Worm (Caenorhabditis elegans) whole organism, L4 larva: ENCODE results near the gene sssh-1.

ENCODE experiments used
- ceh-32 ChIP-seq: sonication (generic microtip); optimal IDR thresholded peaks from 2 replicates; lab custom pipeline; 2016; ENCODE audit warnings: mild to moderate bottlenecking, missing genetic modification characterization, missing compliant biosample characterization; ENCODE audit not compliant: poor library complexity
- ces-1 ChIP-seq: fragments of 150-350 bp; sonication (generic microtip); optimal IDR thresholded peaks from 4 replicates; lab custom pipeline; 2014; ENCODE audit warnings: missing biosample characterization, missing genetic modification reagents, missing genetic modification characterization
- ctbp-1 ChIP-seq: fragments of 200-800 bp; sonication (Bioruptor generic); IDR thresholded peaks from 2 replicates; pipeline ENCODE4 v1.3.6; 2022; ENCODE audit warnings: missing genetic modification reagents, missing genetic modification characterization, missing compliant biosample characterization
- egl-27 ChIP-seq: sonication (generic microtip); optimal IDR thresholded peaks from 3 replicates; lab custom pipeline; 2017; ENCODE audit warnings: missing biosample characterization, missing genetic modification reagents, missing genetic modification characterization
- fkh-10 ChIP-seq: fragments of 150-350 bp; optimal IDR thresholded peaks from 2 replicates; lab custom pipeline; 2014; ENCODE audit warnings: missing biosample characterization, missing genetic modification reagents, missing genetic modification characterization
- hmg-1.1 ChIP-seq: fragments of 200-800 bp; sonication (Bioruptor generic); IDR thresholded peaks from 2 replicates; pipeline ENCODE4 v1.3.6; 2022; ENCODE audit warnings: missing genetic modification reagents, missing genetic modification characterization, missing compliant biosample characterization
- lin-39 ChIP-seq: fragments of 150-350 bp; optimal IDR thresholded peaks from 2 replicates; lab custom pipeline; 2014; ENCODE audit warnings: missing biosample characterization, missing genetic modification reagents, missing genetic modification characterization
- mdl-1 ChIP-seq, 2 experiments: fragments of 150-350 bp in 1 of 2; sonication (generic microtip) in 1 of 2; optimal IDR thresholded peaks; 2 replicates each; lab custom pipeline; 2014 to 2017; ENCODE audit warnings: missing biosample characterization in 2 of 2, missing genetic modification characterization in 2 of 2
- mep-1 ChIP-seq: fragments of 150-350 bp; sonication (generic microtip); optimal IDR thresholded peaks from 3 replicates; lab custom pipeline; 2014; ENCODE audit warnings: missing biosample characterization, missing genetic modification characterization
- nhr-41 ChIP-seq: fragments of 200-800 bp; sonication (Bioruptor generic); IDR thresholded peaks from 2 replicates; pipeline ENCODE4 v1.3.6; 2022; ENCODE audit warnings: missing genetic modification reagents, missing genetic modification characterization, missing compliant biosample characterization
- pha-4 ChIP-seq, 2 experiments: fragments of 150-350 bp in 1 of 2; fragments of 200-800 bp in 1 of 2; sonication (Bioruptor generic) in 1 of 2; IDR thresholded peaks in 1 of 2; optimal IDR thresholded peaks in 1 of 2; 2 replicates each; pipeline versions ENCODE4 v1.3.6 to Lab custom; 2014 to 2022; ENCODE audit warnings: missing genetic modification characterization in 2 of 2, missing genetic modification reagents in 2 of 2, missing biosample characterization in 1 of 2, missing compliant biosample characterization in 1 of 2
- skn-1 ChIP-seq: fragments of 150-350 bp; optimal IDR thresholded peaks from 2 replicates; lab custom pipeline; 2014; ENCODE audit warnings: missing biosample characterization, missing genetic modification characterization

DNA sequence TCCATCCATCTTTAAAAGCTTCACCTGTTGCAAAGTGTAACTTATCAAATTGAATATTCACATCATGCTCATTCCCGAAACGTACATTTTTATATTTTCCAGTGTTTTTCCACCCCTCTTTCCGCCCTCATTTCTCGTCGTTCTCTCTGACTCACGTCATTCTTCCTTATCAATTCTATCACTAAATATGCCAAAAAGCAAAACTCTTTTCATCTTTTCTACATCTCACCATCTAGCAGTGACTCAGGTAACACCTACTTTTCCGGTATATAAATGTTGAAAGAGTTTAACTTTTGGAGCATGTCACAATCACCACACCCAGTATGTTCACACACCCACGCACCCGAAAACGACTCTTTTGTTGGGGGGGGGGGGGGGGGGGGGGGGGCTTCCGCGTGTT, 31.3 kb upstream of the sssh-1 start:
- TF ChIP-seq skn-1: no peak
- no peak for TF ChIP-seq pha-4 (GFP tag; IDR thresholded peaks at IDR 0.05; lab: Robert Waterston, UW)
- no peak for TF ChIP-seq pha-4 (tag; optimal IDR thresholded peaks at IDR 0.05; lab: Kevin White, UChicago)
- TF ChIP-seq lin-39 (tag; lab: Kevin White, UChicago): no peak
- no peak for TF ChIP-seq mep-1
- no peak for TF ChIP-seq hmg-1.1 (GFP tag; lab: Robert Waterston, UW)
- TF ChIP-seq mdl-1 (tag; optimal IDR thresholded peaks at IDR 0.05; lab: Kevin White, UChicago): no peak
- no peak for TF ChIP-seq nhr-41
- TF ChIP-seq fkh-10 (GFP tag; lab: Kevin White, UChicago): no peak
- TF ChIP-seq ces-1 (GFP tag; lab: Kevin White, UChicago): no peak
- TF ChIP-seq egl-27 (tag; lab: Kevin White, UChicago): no peak
- TF ChIP-seq ceh-32 (tag; lab: Kevin White, UChicago): no peak
- no peak for TF ChIP-seq ctbp-1 (GFP tag; lab: Robert Waterston, UW)
